Worm (Caenorhabditis elegans): ENCODE data around the gene F11E6.10.

ce11 chrIV:17440001-17440400 lies 23.0 kb downstream of the F11E6.10 start, which contains the start of gene C06A12.19:
- TF ChIP-seq npax-4 (tag; optimal IDR thresholded peaks at IDR 0.05) = no peak
- no peak for TF ChIP-seq nhr-232 (tag; optimal IDR thresholded peaks at IDR 0.05)
- no peak for TF ChIP-seq eyg-1 (tag; optimal IDR thresholded peaks at IDR 0.05)
- no peak for TF ChIP-seq unc-55 (GFP tag; optimal IDR thresholded peaks at IDR 0.05)
- TF ChIP-seq hlh-6 (tag; optimal IDR thresholded peaks at IDR 0.05) = no peak
- TF ChIP-seq mec-3 (tag; optimal IDR thresholded peaks at IDR 0.05; ENCODE audit: borderline replicate concordance) = no peak
- TF ChIP-seq tbx-2 (tag; optimal IDR thresholded peaks at IDR 0.05) = no peak
- TF ChIP-seq ceh-31 (tag; optimal IDR thresholded peaks at IDR 0.05) = no peak
- TF ChIP-seq ama-1 (optimal IDR thresholded peaks at IDR 0.05) = no peak
- TF ChIP-seq ceh-9 (tag; optimal IDR thresholded peaks at IDR 0.05) = no peak

Measured in whole organism, late embryonic.